Fruit fly (Drosophila melanogaster) whole organism, pupa: ENCODE data around the gene Pep.

Source experiments
- CG10348 ChIP-seq: fragments of 200-800 bp; sonication (Bioruptor generic); IDR thresholded peaks from 2 replicates; pipeline ENCODE4 v1.3.6; 2022; ENCODE audit warnings: missing biosample characterization, missing genetic modification characterization
- CG12605 ChIP-seq: fragments of 200-800 bp; sonication (Bioruptor generic); IDR thresholded peaks from 2 replicates; pipeline ENCODE4 v1.3.6; 2022; ENCODE audit warnings: missing biosample characterization, missing genetic modification characterization
- CG13204 ChIP-seq: fragments of 200-800 bp; sonication (Bioruptor generic); optimal IDR thresholded peaks from 2 replicates; lab custom pipeline; 2018; ENCODE audit warnings: missing biosample characterization, mild to moderate bottlenecking, missing genetic modification characterization, moderate library complexity
- CG14655 ChIP-seq: fragments of 200-800 bp; sonication (Bioruptor generic); optimal IDR thresholded peaks from 3 replicates; lab custom pipeline; 2017; ENCODE audit warnings: mild to moderate bottlenecking, missing biosample characterization, missing genetic modification reagents, missing genetic modification characterization
- CG15710 ChIP-seq: fragments of 200-800 bp; sonication (Bioruptor generic); optimal IDR thresholded peaks from 2 replicates; lab custom pipeline; 2018; ENCODE audit warnings: missing biosample characterization, mild to moderate bottlenecking, missing genetic modification characterization, moderate library complexity
- CG17806 ChIP-seq: fragments of 200-800 bp; sonication (Bioruptor generic); optimal IDR thresholded peaks from 2 replicates; lab custom pipeline; 2018; ENCODE audit warnings: missing biosample characterization, mild to moderate bottlenecking, missing genetic modification characterization, moderate library complexity
- CG32121 ChIP-seq: fragments of 200-800 bp; sonication (Bioruptor generic); IDR thresholded peaks from 2 replicates; pipeline ENCODE4 v1.3.6; 2022; ENCODE audit warnings: missing biosample characterization, missing genetic modification characterization
- CG34367 ChIP-seq: fragments of 200-800 bp; sonication (Bioruptor generic); optimal IDR thresholded peaks from 2 replicates; lab custom pipeline; 2018; ENCODE audit warnings: missing biosample characterization, mild to moderate bottlenecking, missing genetic modification characterization
- CG4496 ChIP-seq: fragments of 200-800 bp; sonication (Bioruptor generic); IDR thresholded peaks from 3 replicates; pipeline ENCODE4 v1.3.6; 2022; ENCODE audit warnings: missing biosample characterization, missing genetic modification characterization
- CG8159 ChIP-seq: fragments of 200-800 bp; sonication (Bioruptor generic); optimal IDR thresholded peaks from 3 replicates; lab custom pipeline; 2018; ENCODE audit warnings: missing biosample characterization, mild to moderate bottlenecking, missing genetic modification characterization, moderate library complexity
- CG8301 ChIP-seq: fragments of 200-800 bp; sonication (Bioruptor generic); optimal IDR thresholded peaks from 2 replicates; lab custom pipeline; 2018; ENCODE audit warnings: missing biosample characterization, mild to moderate bottlenecking, missing genetic modification characterization
- CG9948 ChIP-seq: fragments of 200-800 bp; sonication (Bioruptor generic); optimal IDR thresholded peaks from 2 replicates; lab custom pipeline; 2018; ENCODE audit warnings: missing biosample characterization, mild to moderate bottlenecking, missing genetic modification characterization, moderate library complexity
- D1 ChIP-seq: fragments of 200-800 bp; sonication (Bioruptor generic); optimal IDR thresholded peaks from 2 replicates; lab custom pipeline; 2018; ENCODE audit warnings: missing biosample characterization, mild to moderate bottlenecking, missing genetic modification characterization, moderate library complexity
- EcR ChIP-seq: fragments of 200-800 bp; sonication (Bioruptor generic); optimal IDR thresholded peaks from 3 replicates; lab custom pipeline; 2019; ENCODE audit warnings: missing biosample characterization, missing genetic modification characterization, mild to moderate bottlenecking, moderate library complexity, missing genetic modification reagents
- Ets98B ChIP-seq: fragments of 200-800 bp; sonication (Bioruptor generic); IDR thresholded peaks from 2 replicates; pipeline ENCODE4 v1.3.6; 2022; ENCODE audit warnings: missing biosample characterization, missing genetic modification characterization
- Pif1A ChIP-seq: fragments of 200-800 bp; sonication (Bioruptor generic); optimal IDR thresholded peaks from 3 replicates; lab custom pipeline; 2016; ENCODE audit warnings: missing biosample characterization, missing genetic modification characterization
- Pif1B ChIP-seq: fragments of 200-800 bp; sonication (Bioruptor generic); optimal IDR thresholded peaks from 3 replicates; lab custom pipeline; 2016; ENCODE audit warnings: missing biosample characterization, missing genetic modification characterization
- Snoo ChIP-seq: fragments of 200-800 bp; sonication (Bioruptor generic); optimal IDR thresholded peaks from 3 replicates; lab custom pipeline; 2017; ENCODE audit warnings: missing biosample characterization, mild to moderate bottlenecking, missing genetic modification characterization, inconsistent platforms
- fd96Ca ChIP-seq: fragments of 200-800 bp; sonication (Bioruptor generic); IDR thresholded peaks from 3 replicates; pipeline ENCODE4 v1.3.6; 2022; ENCODE audit warnings: missing biosample characterization, missing genetic modification characterization
- gl ChIP-seq: fragments of 200-800 bp; sonication (Bioruptor generic); optimal IDR thresholded peaks from 2 replicates; lab custom pipeline; 2018; ENCODE audit warnings: missing biosample characterization, mild to moderate bottlenecking, missing genetic modification characterization
- rn ChIP-seq: fragments of 200-800 bp; sonication (Bioruptor generic); IDR thresholded peaks from 2 replicates; pipeline ENCODE4 v1.3.6; 2022; ENCODE audit warnings: missing biosample characterization, missing genetic modification characterization

Gene Pep

dm6 chr3L:17657728-17658379, 13.0 kb upstream of the Pep start:
- TF ChIP-seq Ets98B (GFP tag; lab: Robert Waterston, UW) = peak; percentile 75
- peak; percentile 70; the same call in 1 of the 2 replicates for TF ChIP-seq CG12605 (GFP tag; lab: Robert Waterston, UW)
- TF ChIP-seq CG17806 (tag; lab: Kevin White, UChicago) = peak; percentile 84
- peak; percentile 54; the same call in 1 of the 2 replicates for TF ChIP-seq rn (GFP tag; lab: Robert Waterston, UW)
- TF ChIP-seq CG15710 (tag; lab: Kevin White, UChicago) = peak; percentile 88
- peak; percentile 55 for TF ChIP-seq gl (tag; lab: Kevin White, UChicago)
- peak; percentile 78 for TF ChIP-seq Pif1A (GFP tag; lab: Kevin White, UChicago)
- TF ChIP-seq Snoo (tag; lab: Kevin White, UChicago) = peak; percentile 58
- TF ChIP-seq CG8301 (tag; lab: Kevin White, UChicago) = peak; percentile 88
- TF ChIP-seq Pif1B = peak; percentile 82
- peak; percentile 96 for TF ChIP-seq EcR (GFP tag; lab: Kevin White, UChicago)
- TF ChIP-seq CG9948 = peak; percentile 90
- peak; percentile 85 for TF ChIP-seq CG34367 (tag; lab: Kevin White, UChicago)
- peak; percentile 89 for TF ChIP-seq CG14655 (GFP tag; lab: Kevin White, UChicago)
- peak; percentile 89 for TF ChIP-seq CG8159 (tag; lab: Kevin White, UChicago)
- peak; percentile 68 for TF ChIP-seq D1 (tag; lab: Kevin White, UChicago)
- TF ChIP-seq CG13204 = peak; percentile 63
- peak; percentile 85 for TF ChIP-seq CG4496 (GFP tag; lab: Robert Waterston, UW)
- peak; percentile 83; the same call in 2 of the 3 replicates for TF ChIP-seq fd96Ca
- peak; percentile 54; the same call in 1 of the 2 replicates for TF ChIP-seq CG32121 (GFP tag; lab: Robert Waterston, UW)
- TF ChIP-seq CG10348 (GFP tag; lab: Robert Waterston, UW) = no peak
- TF ChIP-seq, all 21 proteins: peak for 20

dm6 chr3L:17656716-17657395, 12.0 kb upstream of the Pep start:
- TF ChIP-seq rn (GFP tag; lab: Robert Waterston, UW) (no peak), CG4496 (GFP tag; lab: Robert Waterston, UW) (no peak), D1 (tag; lab: Kevin White, UChicago) (no peak), CG8159 (tag; lab: Kevin White, UChicago) (no peak), CG32121 (GFP tag; lab: Robert Waterston, UW) (0 out of 2 replicates have a peak, but pooled peaks have one; percentile 16), Pif1B (no peak), CG17806 (tag; lab: Kevin White, UChicago) (no peak)

dm6 chr3L:17655837-17656308, 11.0 kb upstream of the Pep start:
- TF ChIP-seq CG9948 (no peak), CG13204 (no peak), Snoo (tag; lab: Kevin White, UChicago) (peak; percentile 2), CG8159 (tag; lab: Kevin White, UChicago) (no peak), CG17806 (tag; lab: Kevin White, UChicago) (no peak), CG14655 (GFP tag; lab: Kevin White, UChicago) (no peak), Ets98B (GFP tag; lab: Robert Waterston, UW) (0 out of 2 replicates have a peak, but pooled peaks have one; percentile 25), fd96Ca (no peak)

- TF ChIP-seq Pif1A (GFP tag; lab: Kevin White, UChicago) = no peak
Observed at dm6 chr3L:17654668-17655050, 9.8 kb upstream of the Pep start.

dm6 chr3L:17653701-17654667, 9.1 kb upstream of the Pep start, which contains the start of the genes Krn, Ndfip and CG7484:
TSS of gene Krn (minus strand) at chr3L:17654280.
TSS of gene Ndfip (minus strand) at chr3L:17654280.
TSS of gene CG7484 (plus strand) at chr3L:17654617.
- 0 out of 2 replicates have a peak, but pooled peaks have one; percentile 22 for TF ChIP-seq CG12605 (GFP tag; lab: Robert Waterston, UW)
- peak; percentile 88 for TF ChIP-seq CG15710 (tag; lab: Kevin White, UChicago)
- TF ChIP-seq Snoo (tag; lab: Kevin White, UChicago) = peak; percentile 74
- peak; percentile 68 for TF ChIP-seq D1 (tag; lab: Kevin White, UChicago)
- peak; percentile 64 for TF ChIP-seq Pif1A (GFP tag; lab: Kevin White, UChicago)
- peak; percentile 59; the same call in 1 of the 2 replicates for TF ChIP-seq rn (GFP tag; lab: Robert Waterston, UW)
- peak; percentile 79 for TF ChIP-seq CG17806 (tag; lab: Kevin White, UChicago)
- no peak for TF ChIP-seq EcR (GFP tag; lab: Kevin White, UChicago)
- no peak for TF ChIP-seq fd96Ca
- TF ChIP-seq CG32121 (GFP tag; lab: Robert Waterston, UW) = peak; percentile 75
- peak; percentile 78 for TF ChIP-seq CG14655 (GFP tag; lab: Kevin White, UChicago)
- TF ChIP-seq CG8301 (tag; lab: Kevin White, UChicago) = peak; percentile 70
- peak; percentile 68 for TF ChIP-seq Pif1B
- TF ChIP-seq CG13204 = no peak
- TF ChIP-seq Ets98B (GFP tag; lab: Robert Waterston, UW) = peak; percentile 65
- TF ChIP-seq CG34367 (tag; lab: Kevin White, UChicago) = peak; percentile 70
- TF ChIP-seq gl (tag; lab: Kevin White, UChicago) = peak; percentile 36
- peak; percentile 63 for TF ChIP-seq CG10348 (GFP tag; lab: Robert Waterston, UW)
- peak; percentile 86; the same call in 2 of the 3 replicates for TF ChIP-seq CG4496 (GFP tag; lab: Robert Waterston, UW)
- TF ChIP-seq CG9948 = peak; percentile 82
- TF ChIP-seq CG8159 (tag; lab: Kevin White, UChicago) = peak; percentile 87
- TF ChIP-seq, all 21 proteins: peak for 18
